Fruit fly (Drosophila melanogaster) whole organism, adult: ENCODE results near the gene CG14227.

Experiments used
- CG11617 ChIP-seq: fragments of 200-800 bp; sonication (Bioruptor generic); optimal IDR thresholded peaks from 2 replicates; lab custom pipeline; 2017; ENCODE audit warnings: mild to moderate bottlenecking, missing biosample characterization, missing genetic modification reagents, missing genetic modification characterization
- CG12768 ChIP-seq: fragments of 200-800 bp; sonication (Bioruptor generic); optimal IDR thresholded peaks from 2 replicates; lab custom pipeline; 2017; ENCODE audit warnings: missing biosample characterization, missing genetic modification characterization, mild to moderate bottlenecking, moderate library complexity, missing genetic modification reagents
- CG14711 ChIP-seq: fragments of 200-800 bp; sonication (Bioruptor generic); optimal IDR thresholded peaks from 2 replicates; lab custom pipeline; 2018; ENCODE audit warnings: missing biosample characterization, mild to moderate bottlenecking, missing genetic modification characterization, moderate library complexity
- CG1620 ChIP-seq: fragments of 200-800 bp; sonication (Bioruptor generic); optimal IDR thresholded peaks from 2 replicates; lab custom pipeline; 2016; ENCODE audit warnings: missing biosample characterization, missing genetic modification characterization
- CG33017 ChIP-seq: fragments of 200-800 bp; sonication (Bioruptor generic); optimal IDR thresholded peaks from 2 replicates; lab custom pipeline; 2018; ENCODE audit warnings: missing biosample characterization, mild to moderate bottlenecking, missing genetic modification characterization, moderate library complexity
- CG5204 ChIP-seq: fragments of 200-800 bp; sonication (Bioruptor generic); optimal IDR thresholded peaks from 2 replicates; lab custom pipeline; 2016; ENCODE audit warnings: missing biosample characterization, missing genetic modification characterization
- CG7045 ChIP-seq: fragments of 200-800 bp; sonication (Bioruptor generic); optimal IDR thresholded peaks from 2 replicates; lab custom pipeline; 2017; ENCODE audit warnings: missing biosample characterization, mild to moderate bottlenecking, missing genetic modification characterization
- CG7101 ChIP-seq: fragments of 200-800 bp; sonication (Bioruptor generic); optimal IDR thresholded peaks from 2 replicates; lab custom pipeline; 2018; ENCODE audit warnings: missing biosample characterization, mild to moderate bottlenecking, missing genetic modification characterization, moderate library complexity
- Clk ChIP-seq: fragments of 200-800 bp; sonication (Bioruptor generic); optimal IDR thresholded peaks from 2 replicates; lab custom pipeline; 2017; ENCODE audit warnings: missing biosample characterization, missing genetic modification characterization
- Crg-1 ChIP-seq: fragments of 200-800 bp; sonication (Bioruptor generic); optimal IDR thresholded peaks from 2 replicates; lab custom pipeline; 2016; ENCODE audit warnings: missing biosample characterization, missing genetic modification characterization
- Hr96 ChIP-seq: fragments of 200-800 bp; sonication (Bioruptor generic); optimal IDR thresholded peaks from 2 replicates; lab custom pipeline; 2016; ENCODE audit warnings: missing biosample characterization, missing genetic modification characterization
- Mnt ChIP-seq: fragments of 200-800 bp; sonication (Bioruptor generic); optimal IDR thresholded peaks from 2 replicates; lab custom pipeline; 2016; ENCODE audit warnings: missing biosample characterization, mild to moderate bottlenecking, missing genetic modification characterization
- bab1 ChIP-seq: fragments of 200-800 bp; sonication (Bioruptor generic); optimal IDR thresholded peaks from 3 replicates; lab custom pipeline; 2019; ENCODE audit warnings: missing biosample characterization, mild to moderate bottlenecking, missing genetic modification characterization, moderate library complexity
- cic ChIP-seq: fragments of 200-800 bp; sonication (Bioruptor generic); optimal IDR thresholded peaks from 2 replicates; lab custom pipeline; 2017; ENCODE audit warnings: missing biosample characterization, mild to moderate bottlenecking, missing genetic modification characterization, moderate library complexity
- cnc ChIP-seq, 2 experiments: fragments of >200 bp; optimal IDR thresholded peaks; 2 replicates each; lab custom pipeline; 2017
- kay ChIP-seq: fragments of 200-800 bp; sonication (Bioruptor generic); peaks from one replicate; lab custom pipeline; 2016; ENCODE audit warnings: missing biosample characterization, missing genetic modification characterization, borderline replicate concordance
- ovo ChIP-seq: fragments of 200-800 bp; sonication (Bioruptor generic); optimal IDR thresholded peaks from 2 replicates; lab custom pipeline; 2016; ENCODE audit warnings: missing biosample characterization, missing genetic modification characterization
- pad ChIP-seq: fragments of 200-800 bp; sonication (Bioruptor generic); optimal IDR thresholded peaks from 3 replicates; lab custom pipeline; 2017; ENCODE audit warnings: missing biosample characterization, missing genetic modification characterization, mild to moderate bottlenecking, moderate library complexity, missing genetic modification reagents
- tj ChIP-seq: fragments of 200-800 bp; sonication (Bioruptor generic); optimal IDR thresholded peaks from 3 replicates; lab custom pipeline; 2017; ENCODE audit warnings: missing biosample characterization, mild to moderate bottlenecking, missing genetic modification characterization, moderate library complexity
- toe ChIP-seq: fragments of 200-800 bp; sonication (Bioruptor generic); optimal IDR thresholded peaks from 2 replicates; lab custom pipeline; 2016; ENCODE audit warnings: missing biosample characterization, missing genetic modification characterization

The CG14227 gene

dm6 chrX:19697255-19697877 lies 8.6 kb upstream of the CG14227 start:
- TF ChIP-seq ovo (GFP tag; lab: Kevin White, UChicago) (peak; percentile 66), CG12768 (GFP tag; lab: Kevin White, UChicago) (no peak), CG7045 (GFP tag; lab: Kevin White, UChicago) (no peak), cic (no peak), CG1620 (GFP tag; lab: Kevin White, UChicago) (peak; percentile 18), CG5204 (GFP tag; lab: Kevin White, UChicago) (no peak), kay (GFP tag; lab: Kevin White, UChicago) (no peak), tj (GFP tag; lab: Kevin White, UChicago) (no peak), cnc (optimal IDR thresholded peaks at IDR 0.05; lab: Kevin White, UChicago) (no peak), bab1 (no peak), CG11617 (no peak), toe (GFP tag; lab: Kevin White, UChicago) (no peak), pad (GFP tag; lab: Kevin White, UChicago) (peak; percentile 53), Crg-1 (no peak), Mnt (no peak), CG7101 (tag; lab: Kevin White, UChicago) (peak; percentile 27), CG14711 (tag; lab: Kevin White, UChicago) (no peak), CG33017 (tag; lab: Kevin White, UChicago) (no peak), Hr96 (GFP tag; lab: Kevin White, UChicago) (no peak), Clk (no peak)

DNA sequence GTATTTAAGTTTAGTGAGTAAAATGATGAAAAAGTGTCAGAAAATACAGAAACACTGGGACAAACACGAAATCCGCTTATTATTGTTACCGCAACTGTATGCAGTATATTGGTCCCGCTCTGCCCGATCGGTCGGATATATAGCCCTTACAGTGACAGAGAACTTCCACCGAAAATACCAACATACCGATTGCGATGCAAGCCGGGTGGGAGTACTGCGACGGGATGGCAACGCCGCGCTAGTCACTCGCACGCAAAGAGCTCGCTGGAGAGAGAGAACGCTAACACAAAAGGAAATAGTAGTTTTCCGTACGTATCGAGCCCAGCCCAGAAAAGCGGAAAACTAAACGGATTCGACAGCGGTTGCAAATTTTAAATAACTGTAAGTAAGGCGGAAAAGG lies 8.1 kb upstream of the CG14227 start, which contains the start of gene Cdc42:
Gene Cdc42 (plus strand): TSS at position 247 of the 400 bp plus-strand sequence.
- TF ChIP-seq tj (GFP tag; lab: Kevin White, UChicago) (no peak), CG12768 (GFP tag; lab: Kevin White, UChicago) (no peak), cic (no peak), Crg-1 (no peak), CG14711 (tag; lab: Kevin White, UChicago) (peak; percentile 1), Clk (no peak), ovo (GFP tag; lab: Kevin White, UChicago) (no peak), toe (GFP tag; lab: Kevin White, UChicago) (no peak), CG5204 (GFP tag; lab: Kevin White, UChicago) (no peak), bab1 (no peak), CG1620 (GFP tag; lab: Kevin White, UChicago) (peak; percentile 7), Mnt (no peak), CG7101 (tag; lab: Kevin White, UChicago) (peak; percentile 15)

dm6 chrX:19694792-19695558 lies 6.2 kb upstream of the CG14227 start, which contains the start of gene CG14229:
CG14229 (minus strand) TSS chrX:19695250.
- peak; percentile 45 for TF ChIP-seq CG14711 (tag; lab: Kevin White, UChicago)
- no peak for TF ChIP-seq bab1
- TF ChIP-seq CG12768 (GFP tag; lab: Kevin White, UChicago): no peak
- no peak for TF ChIP-seq Hr96 (GFP tag; lab: Kevin White, UChicago)
- no peak for TF ChIP-seq kay (GFP tag; lab: Kevin White, UChicago)
- no peak for TF ChIP-seq cic
- no peak for TF ChIP-seq Clk
- TF ChIP-seq CG5204 (GFP tag; lab: Kevin White, UChicago): no peak
- TF ChIP-seq CG11617: peak; percentile 9
- no peak for TF ChIP-seq CG1620 (GFP tag; lab: Kevin White, UChicago)

DNA sequence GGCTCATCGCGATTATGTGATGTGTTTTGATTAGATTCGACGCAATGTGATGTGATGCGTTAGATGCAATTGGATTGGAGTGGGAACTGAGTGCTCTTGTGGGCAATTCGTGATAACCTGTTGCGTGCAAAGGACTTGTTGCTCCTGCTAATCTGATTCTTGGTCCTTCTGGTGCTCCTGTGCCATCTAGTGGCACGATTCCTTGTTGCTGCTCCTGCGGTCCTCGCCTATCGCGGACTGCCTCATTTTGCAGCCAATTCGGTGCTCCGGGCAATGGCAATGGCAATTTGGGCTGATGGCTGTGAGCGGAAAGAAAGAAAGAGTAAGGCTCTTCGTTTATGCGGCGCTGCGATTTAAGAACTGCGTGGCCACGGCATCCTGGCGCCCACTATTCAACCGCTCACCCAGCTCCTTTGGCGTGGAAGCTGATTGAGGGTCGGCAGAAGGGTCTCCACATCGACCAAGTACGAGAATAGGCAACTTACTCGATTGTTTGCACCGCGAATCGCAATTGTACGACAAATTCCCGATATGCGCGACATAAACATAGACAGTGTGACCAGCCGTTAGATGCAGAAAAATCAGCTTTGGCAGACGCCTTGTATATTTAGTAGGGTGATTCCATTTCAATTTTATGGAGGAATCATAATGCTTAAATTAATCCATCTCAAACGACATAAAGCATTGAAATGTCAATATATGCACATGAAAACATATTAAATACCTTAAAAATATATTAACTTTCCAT lies 4.4 kb upstream of the CG14227 start, which contains the start of gene Mer:
Gene Mer (minus strand): TSS at position 550 of the 748 bp plus-strand sequence.
- peak; percentile 63 for TF ChIP-seq pad (GFP tag; lab: Kevin White, UChicago)
- peak; percentile 88 for TF ChIP-seq CG11617
- TF ChIP-seq Hr96 (GFP tag; lab: Kevin White, UChicago): peak; percentile 87
- peak; percentile 73 for TF ChIP-seq CG7045 (GFP tag; lab: Kevin White, UChicago)
- peak; percentile 59 for TF ChIP-seq CG1620 (GFP tag; lab: Kevin White, UChicago)
- no peak for TF ChIP-seq kay (GFP tag; lab: Kevin White, UChicago)
- peak; percentile 76 for TF ChIP-seq CG14711 (tag; lab: Kevin White, UChicago)
- TF ChIP-seq Clk: peak; percentile 38
- peak; percentile 57 for TF ChIP-seq toe (GFP tag; lab: Kevin White, UChicago)
- TF ChIP-seq CG33017 (tag; lab: Kevin White, UChicago): peak; percentile 75
- peak; percentile 53 for TF ChIP-seq ovo (GFP tag; lab: Kevin White, UChicago)
- peak; percentile 81 for TF ChIP-seq Mnt
- TF ChIP-seq cic: peak; percentile 10
- TF ChIP-seq CG12768 (GFP tag; lab: Kevin White, UChicago): peak; percentile 79
- TF ChIP-seq CG5204 (GFP tag; lab: Kevin White, UChicago): peak; percentile 61
- TF ChIP-seq CG7101 (tag; lab: Kevin White, UChicago): peak; percentile 87
- peak; percentile 86 for TF ChIP-seq bab1
- TF ChIP-seq cnc (optimal IDR thresholded peaks at IDR 0.05; lab: Kevin White, UChicago): no peak
- peak; percentile 64 for TF ChIP-seq tj (GFP tag; lab: Kevin White, UChicago)
- TF ChIP-seq Crg-1: peak; percentile 73

DNA sequence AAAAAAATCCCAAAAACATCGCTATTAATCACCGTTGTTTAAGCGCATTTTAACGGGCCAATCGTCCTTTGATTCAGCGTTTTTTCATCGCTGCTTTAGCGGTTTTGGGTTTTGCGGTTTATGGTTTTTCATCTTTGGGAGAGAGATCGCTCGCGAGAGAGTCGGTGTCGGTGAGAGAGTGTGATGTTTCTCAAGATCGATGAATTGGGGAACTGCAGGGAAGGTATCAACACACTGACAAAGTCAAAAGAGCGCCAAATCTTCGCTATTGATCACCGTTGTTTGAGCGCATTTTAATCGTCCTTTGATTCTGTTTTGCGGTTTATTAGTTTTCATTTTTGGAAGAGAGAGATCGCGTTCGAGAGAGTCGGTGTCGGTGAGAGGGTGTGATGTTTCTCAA lies 1.3 kb upstream of the CG14227 start:
- TF ChIP-seq Mnt: no peak
- TF ChIP-seq ovo (GFP tag; lab: Kevin White, UChicago): no peak
- TF ChIP-seq pad (GFP tag; lab: Kevin White, UChicago): no peak
- no peak for TF ChIP-seq Clk
